Worm (Caenorhabditis elegans): Measurements from ENCODE around the gene R11D1.4.

ce11 chrV:12695968-12696367 is 18.1 kb downstream of the R11D1.4 start, which contains the start of gene K10C8.4:
- no peak for TF ChIP-seq unc-39 (tag; optimal IDR thresholded peaks at IDR 0.05)
- TF ChIP-seq elt-3 (tag; optimal IDR thresholded peaks at IDR 0.05) = no peak
- no peak for TF ChIP-seq M03D4.4 (tag; optimal IDR thresholded peaks at IDR 0.05)
- TF ChIP-seq ceh-43 (GFP tag; optimal IDR thresholded peaks at IDR 0.05) = no peak
- no peak for TF ChIP-seq nhr-237 (tag; optimal IDR thresholded peaks at IDR 0.05)
- TF ChIP-seq lin-13 (tag; optimal IDR thresholded peaks at IDR 0.05) = no peak
- no peak for TF ChIP-seq ces-1 (GFP tag; optimal IDR thresholded peaks at IDR 0.05)
- TF ChIP-seq ztf-11 (tag; optimal IDR thresholded peaks at IDR 0.05) = no peak
- TF ChIP-seq pha-4 (tag; optimal IDR thresholded peaks at IDR 0.05) = no peak
- TF ChIP-seq nhr-28 (tag; optimal IDR thresholded peaks at IDR 0.05) = no peak
- TF ChIP-seq tbx-8 (GFP tag; optimal IDR thresholded peaks at IDR 0.05) = no peak
- no peak for TF ChIP-seq lsy-2 (tag; optimal IDR thresholded peaks at IDR 0.05)
- no peak for TF ChIP-seq mep-1 (tag; optimal IDR thresholded peaks at IDR 0.05)
- TF ChIP-seq nhr-12 (tag; optimal IDR thresholded peaks at IDR 0.05) = no peak

Measured in whole organism, mixed stage, embryonic.